Fruit fly (Drosophila melanogaster) ovary, adult (tissue): ENCODE measurements around the gene frj.

ENCODE experiments used
- CG17801 ChIP-seq: fragments of 200-800 bp; optimal IDR thresholded peaks from 2 replicates; lab custom pipeline; 2019; ENCODE audit warnings: missing biosample characterization, mild to moderate bottlenecking, missing genetic modification characterization, moderate library complexity; ENCODE audit not compliant: partially characterized antibody

frj gene

DNA sequence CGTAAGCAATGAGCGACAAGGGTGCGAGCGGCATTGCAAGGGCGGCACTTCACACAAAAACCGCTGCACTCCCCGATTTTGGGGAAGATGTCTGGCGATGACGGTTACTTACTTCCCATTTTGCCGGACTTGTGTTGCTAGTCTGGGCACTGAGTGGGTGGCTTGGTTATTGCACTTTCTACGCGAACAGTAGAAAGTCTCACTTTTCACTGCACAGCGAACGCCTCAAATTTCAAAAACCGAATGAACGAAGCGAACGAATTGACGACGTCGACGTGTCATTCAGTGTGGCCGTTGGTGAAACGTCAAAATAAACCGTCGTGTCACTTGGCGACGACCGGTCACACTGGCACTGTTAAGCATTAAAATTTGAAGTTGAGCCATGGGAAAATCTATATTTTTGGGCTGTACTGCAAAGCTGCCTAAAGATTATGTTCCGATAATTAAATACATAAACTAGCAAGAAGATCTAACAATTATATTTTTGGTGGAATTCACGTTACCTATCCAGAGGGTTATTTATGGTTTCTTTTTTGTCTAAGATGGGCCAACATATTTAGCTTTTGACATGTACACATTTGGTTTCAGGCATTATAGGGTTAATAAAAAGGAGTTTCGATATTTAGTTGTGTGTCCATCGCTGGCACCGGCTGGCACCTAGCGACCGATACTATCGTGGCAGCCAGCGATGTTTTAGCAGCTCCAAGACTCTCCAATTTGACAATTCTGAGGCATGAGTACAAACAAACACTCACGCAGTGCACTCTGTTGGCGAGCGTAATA, 24.6 kb downstream of the frj start, which contains the start of the genes Sec61alpha and Daxx:
Sec61alpha (minus strand) TSS at position 364 of the 783 bp plus-strand sequence.
Daxx (plus strand) TSS at position 718 of the 783 bp plus-strand sequence.
- peak; percentile 67 for TF ChIP-seq CG17801 (GFP tag; lab: Kevin White, UChicago)

- TF ChIP-seq CG17801 (GFP tag; lab: Kevin White, UChicago): peak; percentile 25
Observed at dm6 chr2L:6481310-6481738, 25.5 kb downstream of the frj start.

- TF ChIP-seq CG17801 (GFP tag; lab: Kevin White, UChicago): peak; percentile 54
Observed at dm6 chr2L:6488676-6489140, 32.9 kb downstream of the frj start, which contains the start of the genes KFase and epsilonCOP. TSS of gene KFase (minus strand) at chr2L:6488756. TSS of gene epsilonCOP (plus strand) at chr2L:6489090.

DNA sequence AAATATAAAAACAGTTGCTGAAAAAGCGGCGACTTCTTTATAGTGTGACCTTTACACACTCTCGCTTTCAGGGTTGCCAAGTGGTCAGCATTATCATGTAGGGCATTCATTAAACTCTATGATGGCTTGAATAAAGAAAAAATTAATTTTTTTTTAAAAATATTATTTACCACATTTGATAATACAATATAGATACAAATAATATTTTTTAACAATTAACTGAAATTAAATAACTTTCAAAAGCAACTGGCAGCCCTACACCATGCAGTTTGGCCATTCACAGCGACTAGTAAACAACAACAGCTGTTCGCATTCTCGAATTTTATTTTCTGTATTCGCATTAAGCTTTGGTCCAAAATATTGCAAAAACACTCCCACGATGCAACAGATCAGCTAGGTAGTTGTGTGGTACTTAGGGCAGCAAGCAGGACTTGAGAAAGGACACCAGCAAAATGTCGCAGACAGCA, 35.0 kb downstream of the frj start, which contains the start of the genes Phf5a and CG31638:
Phf5a (minus strand) TSS at position 61 of the 467 bp plus-strand sequence.
CG31638 (plus strand) TSS at position 279 of the 467 bp plus-strand sequence.
- TF ChIP-seq CG17801 (GFP tag; lab: Kevin White, UChicago): peak; percentile 65

DNA sequence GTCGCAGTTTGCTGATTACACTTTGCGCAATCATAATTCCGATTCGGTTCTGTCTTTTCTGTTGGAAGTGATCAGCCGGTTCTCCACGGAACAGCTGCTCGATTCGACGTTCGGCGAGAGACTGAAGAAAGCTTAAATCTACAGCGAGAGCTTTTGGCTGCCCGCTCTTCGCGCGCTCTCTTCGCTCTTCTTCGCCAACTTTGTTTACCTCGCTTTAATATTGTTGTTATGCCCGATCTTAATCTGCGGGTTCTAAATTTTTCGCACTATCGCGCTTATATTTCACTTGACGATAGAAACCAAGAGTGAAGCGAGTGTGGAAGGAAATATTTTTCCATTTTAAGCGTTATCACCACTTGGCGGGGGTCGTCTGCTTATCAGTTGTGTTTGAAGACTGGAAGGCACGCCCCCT, 38.6 kb downstream of the frj start, which contains the start of gene CG9547:
CG9547 (minus strand) TSS at position 128 of the 412 bp plus-strand sequence.
- peak; percentile 76 for TF ChIP-seq CG17801 (GFP tag; lab: Kevin White, UChicago)

- TF ChIP-seq CG17801 (GFP tag; lab: Kevin White, UChicago): no peak
Observed at dm6 chr2L:6496753-6497152, 40.9 kb downstream of the frj start, which contains the start of gene CG9550. TSS of gene CG9550 (plus strand) at chr2L:6497053.

dm6 chr2L:6498448-6498847, 42.6 kb downstream of the frj start, which contains the start of gene CG31637:
TSS of gene CG31637 (plus strand) at chr2L:6498647.
- peak; percentile 65 for TF ChIP-seq CG17801 (GFP tag; lab: Kevin White, UChicago)

- no peak for TF ChIP-seq CG17801 (GFP tag; lab: Kevin White, UChicago)
Observed at dm6 chr2L:6500648-6501325, 44.9 kb downstream of the frj start.

- TF ChIP-seq CG17801 (GFP tag; lab: Kevin White, UChicago): no peak
Observed at dm6 chr2L:6502887-6503723, 47.3 kb downstream of the frj start.

DNA sequence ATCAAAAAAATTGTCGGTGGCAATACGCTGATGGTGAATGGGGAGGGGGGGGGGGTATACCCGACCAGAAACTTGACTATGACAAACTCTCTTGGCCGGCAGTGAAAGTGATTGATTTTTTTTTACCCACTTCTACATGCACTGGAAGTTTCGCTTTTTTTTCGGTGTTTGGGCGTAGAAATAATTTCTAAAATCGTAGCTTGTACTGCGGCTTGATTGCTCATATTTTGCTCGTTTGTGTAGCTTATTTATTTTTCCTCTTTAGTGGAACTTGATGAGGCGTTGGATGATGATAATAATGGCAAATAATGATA, 47.8 kb downstream of the frj start:
- TF ChIP-seq CG17801 (GFP tag; lab: Kevin White, UChicago): no peak
